Worm (Caenorhabditis elegans): Measurements from ENCODE around the gene T04C12.33.
A peak's percentile ranks its signal among the peaks of the same experiment; 100 is the strongest.

ce11 chrV:11082475-11082874, 30.5 kb downstream of the T04C12.33 start:
- TF ChIP-seq nhr-11 (tag; optimal IDR thresholded peaks at IDR 0.05) (no peak), ama-1 (optimal IDR thresholded peaks at IDR 0.05) (peak; percentile 38), R02D3.7 (tag; optimal IDR thresholded peaks at IDR 0.05) (no peak), nhr-237 (tag; optimal IDR thresholded peaks at IDR 0.05) (no peak)

Measured in whole organism, L2 larva.